Fruit fly (Drosophila melanogaster) whole organism, pupa: Measurements from ENCODE around the gene CG15877.

Experiments used
- CG10348 ChIP-seq: fragments of 200-800 bp; sonication (Bioruptor generic); IDR thresholded peaks from 2 replicates; pipeline ENCODE4 v1.3.6; 2022; ENCODE audit warnings: missing biosample characterization, missing genetic modification characterization
- CG12605 ChIP-seq: fragments of 200-800 bp; sonication (Bioruptor generic); IDR thresholded peaks from 2 replicates; pipeline ENCODE4 v1.3.6; 2022; ENCODE audit warnings: missing biosample characterization, missing genetic modification characterization
- CG13204 ChIP-seq: fragments of 200-800 bp; sonication (Bioruptor generic); optimal IDR thresholded peaks from 2 replicates; lab custom pipeline; 2018; ENCODE audit warnings: missing biosample characterization, mild to moderate bottlenecking, missing genetic modification characterization, moderate library complexity
- CG14655 ChIP-seq: fragments of 200-800 bp; sonication (Bioruptor generic); optimal IDR thresholded peaks from 3 replicates; lab custom pipeline; 2017; ENCODE audit warnings: mild to moderate bottlenecking, missing biosample characterization, missing genetic modification reagents, missing genetic modification characterization
- CG15710 ChIP-seq: fragments of 200-800 bp; sonication (Bioruptor generic); optimal IDR thresholded peaks from 2 replicates; lab custom pipeline; 2018; ENCODE audit warnings: missing biosample characterization, mild to moderate bottlenecking, missing genetic modification characterization, moderate library complexity
- CG17806 ChIP-seq: fragments of 200-800 bp; sonication (Bioruptor generic); optimal IDR thresholded peaks from 2 replicates; lab custom pipeline; 2018; ENCODE audit warnings: missing biosample characterization, mild to moderate bottlenecking, missing genetic modification characterization, moderate library complexity
- CG32121 ChIP-seq: fragments of 200-800 bp; sonication (Bioruptor generic); IDR thresholded peaks from 2 replicates; pipeline ENCODE4 v1.3.6; 2022; ENCODE audit warnings: missing biosample characterization, missing genetic modification characterization
- CG34367 ChIP-seq: fragments of 200-800 bp; sonication (Bioruptor generic); optimal IDR thresholded peaks from 2 replicates; lab custom pipeline; 2018; ENCODE audit warnings: missing biosample characterization, mild to moderate bottlenecking, missing genetic modification characterization
- CG4496 ChIP-seq: fragments of 200-800 bp; sonication (Bioruptor generic); IDR thresholded peaks from 3 replicates; pipeline ENCODE4 v1.3.6; 2022; ENCODE audit warnings: missing biosample characterization, missing genetic modification characterization
- CG8159 ChIP-seq: fragments of 200-800 bp; sonication (Bioruptor generic); optimal IDR thresholded peaks from 3 replicates; lab custom pipeline; 2018; ENCODE audit warnings: missing biosample characterization, mild to moderate bottlenecking, missing genetic modification characterization, moderate library complexity
- CG8301 ChIP-seq: fragments of 200-800 bp; sonication (Bioruptor generic); optimal IDR thresholded peaks from 2 replicates; lab custom pipeline; 2018; ENCODE audit warnings: missing biosample characterization, mild to moderate bottlenecking, missing genetic modification characterization
- CG9948 ChIP-seq: fragments of 200-800 bp; sonication (Bioruptor generic); optimal IDR thresholded peaks from 2 replicates; lab custom pipeline; 2018; ENCODE audit warnings: missing biosample characterization, mild to moderate bottlenecking, missing genetic modification characterization, moderate library complexity
- D1 ChIP-seq: fragments of 200-800 bp; sonication (Bioruptor generic); optimal IDR thresholded peaks from 2 replicates; lab custom pipeline; 2018; ENCODE audit warnings: missing biosample characterization, mild to moderate bottlenecking, missing genetic modification characterization, moderate library complexity
- EcR ChIP-seq: fragments of 200-800 bp; sonication (Bioruptor generic); optimal IDR thresholded peaks from 3 replicates; lab custom pipeline; 2019; ENCODE audit warnings: missing biosample characterization, missing genetic modification characterization, mild to moderate bottlenecking, moderate library complexity, missing genetic modification reagents
- Ets98B ChIP-seq: fragments of 200-800 bp; sonication (Bioruptor generic); IDR thresholded peaks from 2 replicates; pipeline ENCODE4 v1.3.6; 2022; ENCODE audit warnings: missing biosample characterization, missing genetic modification characterization
- Pif1A ChIP-seq: fragments of 200-800 bp; sonication (Bioruptor generic); optimal IDR thresholded peaks from 3 replicates; lab custom pipeline; 2016; ENCODE audit warnings: missing biosample characterization, missing genetic modification characterization
- Pif1B ChIP-seq: fragments of 200-800 bp; sonication (Bioruptor generic); optimal IDR thresholded peaks from 3 replicates; lab custom pipeline; 2016; ENCODE audit warnings: missing biosample characterization, missing genetic modification characterization
- Snoo ChIP-seq: fragments of 200-800 bp; sonication (Bioruptor generic); optimal IDR thresholded peaks from 3 replicates; lab custom pipeline; 2017; ENCODE audit warnings: missing biosample characterization, mild to moderate bottlenecking, missing genetic modification characterization, inconsistent platforms
- fd96Ca ChIP-seq: fragments of 200-800 bp; sonication (Bioruptor generic); IDR thresholded peaks from 3 replicates; pipeline ENCODE4 v1.3.6; 2022; ENCODE audit warnings: missing biosample characterization, missing genetic modification characterization
- gl ChIP-seq: fragments of 200-800 bp; sonication (Bioruptor generic); optimal IDR thresholded peaks from 2 replicates; lab custom pipeline; 2018; ENCODE audit warnings: missing biosample characterization, mild to moderate bottlenecking, missing genetic modification characterization
- rn ChIP-seq: fragments of 200-800 bp; sonication (Bioruptor generic); IDR thresholded peaks from 2 replicates; pipeline ENCODE4 v1.3.6; 2022; ENCODE audit warnings: missing biosample characterization, missing genetic modification characterization

CG15877 gene

DNA sequence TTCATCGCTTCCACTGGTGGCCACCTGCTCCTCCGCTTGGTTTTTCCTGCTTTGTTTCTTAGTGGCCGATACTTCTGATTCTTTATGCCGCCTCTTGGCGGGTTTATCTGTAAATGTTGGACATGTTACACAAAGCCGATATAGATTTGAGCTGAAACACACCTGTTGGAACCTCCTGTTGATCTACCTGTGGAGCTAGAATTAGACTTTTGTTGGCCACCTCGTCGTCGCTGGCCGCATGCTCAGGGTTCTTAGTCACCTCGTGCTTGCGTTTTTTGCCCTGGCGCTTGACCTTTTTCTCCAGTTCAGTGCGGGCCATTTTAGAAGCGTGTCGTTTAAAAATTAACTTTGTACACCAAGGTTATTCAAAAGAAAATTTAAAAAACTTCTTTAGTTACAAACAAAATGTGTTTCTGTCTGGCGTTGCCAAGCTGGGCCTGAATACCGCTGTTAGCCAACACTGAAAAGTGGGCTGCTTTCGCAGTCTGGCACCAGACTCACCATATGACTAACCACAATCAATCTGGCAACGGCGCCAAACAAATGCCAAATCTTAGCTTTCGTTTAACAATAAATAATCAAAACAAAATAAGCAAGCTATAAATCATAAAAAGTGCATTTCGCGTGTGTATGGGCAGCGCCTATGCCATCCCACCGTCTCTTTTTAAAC, at the start of gene CG15877, which contains the start of gene Svil:
TSS of gene CG15877 (minus strand) at position 443 of the 670 bp plus-strand sequence.
TSS of gene Svil (plus strand) at position 542 of the 670 bp plus-strand sequence.
- TF ChIP-seq Snoo (tag; lab: Kevin White, UChicago) (peak; percentile 3), CG34367 (no peak), CG13204 (GFP tag; lab: Kevin White, UChicago) (no peak), CG32121 (GFP tag; lab: Robert Waterston, UW) (no peak), CG8159 (tag; lab: Kevin White, UChicago) (no peak), CG8301 (tag; lab: Kevin White, UChicago) (no peak), CG12605 (peak; percentile 70), CG14655 (GFP tag; lab: Kevin White, UChicago) (no peak)

DNA sequence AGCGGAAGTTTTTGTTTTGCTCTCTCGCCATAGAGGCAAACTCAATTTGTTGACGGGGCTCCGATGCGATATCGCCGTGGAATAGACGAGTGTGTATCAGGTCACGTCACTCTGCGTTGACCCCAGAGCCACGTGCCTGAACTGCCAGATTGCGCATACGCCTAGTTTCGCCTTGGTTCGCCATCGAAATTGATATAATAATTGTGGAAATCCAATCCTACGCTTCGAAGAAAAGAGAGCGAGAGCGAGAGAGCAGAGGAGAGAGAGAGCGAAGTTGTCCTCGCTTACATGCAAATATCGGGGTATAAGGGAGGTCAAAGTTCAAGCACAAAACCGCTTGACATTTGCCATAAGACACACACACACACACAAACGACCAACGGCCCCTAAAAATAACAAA, 49.8 kb upstream of the CG15877 start:
- TF ChIP-seq CG13204 (GFP tag; lab: Kevin White, UChicago) (no peak), Snoo (tag; lab: Kevin White, UChicago) (no peak), CG32121 (GFP tag; lab: Robert Waterston, UW) (no peak), CG14655 (GFP tag; lab: Kevin White, UChicago) (no peak), D1 (tag; lab: Kevin White, UChicago) (no peak), fd96Ca (GFP tag; lab: Robert Waterston, UW) (no peak), gl (no peak), CG17806 (no peak), CG8159 (tag; lab: Kevin White, UChicago) (no peak), CG34367 (no peak), CG8301 (tag; lab: Kevin White, UChicago) (no peak), Pif1A (GFP tag; lab: Kevin White, UChicago) (no peak), Pif1B (no peak), rn (GFP tag; lab: Robert Waterston, UW) (no peak), CG9948 (no peak)
- TF ChIP-seq, all 21 proteins: peak for 0

- TF ChIP-seq CG17806 (peak; percentile 52), CG32121 (GFP tag; lab: Robert Waterston, UW) (no peak), CG13204 (GFP tag; lab: Kevin White, UChicago) (no peak), fd96Ca (GFP tag; lab: Robert Waterston, UW) (no peak), Pif1A (GFP tag; lab: Kevin White, UChicago) (peak; percentile 20), D1 (tag; lab: Kevin White, UChicago) (no peak), Pif1B (peak; percentile 50), CG34367 (peak; percentile 5), CG4496 (GFP tag; lab: Robert Waterston, UW) (no peak), CG14655 (GFP tag; lab: Kevin White, UChicago) (peak; percentile 60), CG9948 (no peak), rn (GFP tag; lab: Robert Waterston, UW) (no peak), CG8159 (tag; lab: Kevin White, UChicago) (peak; percentile 70), CG12605 (no peak), Ets98B (GFP tag; lab: Robert Waterston, UW) (no peak), CG8301 (tag; lab: Kevin White, UChicago) (peak; percentile 34), EcR (GFP tag; lab: Kevin White, UChicago) (peak; percentile 77), Snoo (tag; lab: Kevin White, UChicago) (no peak), CG15710 (tag; lab: Kevin White, UChicago) (peak; percentile 14), CG10348 (GFP tag; lab: Robert Waterston, UW) (no peak), gl (peak; percentile 18)
- TF ChIP-seq, all 21 proteins: peak for 10
These were observed 49.1 kb upstream of the CG15877 start for dm6 chr3L:2426407-2426951.

DNA sequence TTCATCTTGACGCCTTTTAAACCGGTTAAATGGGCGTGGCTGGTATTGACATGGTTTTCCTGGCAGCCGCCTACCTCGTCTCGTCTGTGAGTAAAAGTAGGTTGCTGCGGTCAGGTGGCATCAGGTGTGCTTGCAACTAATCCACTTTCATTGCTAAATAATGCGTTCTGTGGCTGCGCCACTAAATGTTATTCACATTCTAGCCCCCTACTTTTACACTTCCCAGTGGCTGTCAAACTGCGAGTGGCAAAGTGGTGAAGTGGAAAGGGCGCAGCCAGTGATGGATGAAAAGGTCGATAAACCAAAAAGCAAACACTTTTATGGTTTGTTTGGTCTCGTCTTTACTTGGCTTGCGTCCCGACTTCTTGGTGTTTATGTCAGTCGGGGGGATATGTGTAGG, 48.3 kb upstream of the CG15877 start:
- TF ChIP-seq EcR (GFP tag; lab: Kevin White, UChicago) (peak; percentile 8), CG9948 (no peak)

DNA sequence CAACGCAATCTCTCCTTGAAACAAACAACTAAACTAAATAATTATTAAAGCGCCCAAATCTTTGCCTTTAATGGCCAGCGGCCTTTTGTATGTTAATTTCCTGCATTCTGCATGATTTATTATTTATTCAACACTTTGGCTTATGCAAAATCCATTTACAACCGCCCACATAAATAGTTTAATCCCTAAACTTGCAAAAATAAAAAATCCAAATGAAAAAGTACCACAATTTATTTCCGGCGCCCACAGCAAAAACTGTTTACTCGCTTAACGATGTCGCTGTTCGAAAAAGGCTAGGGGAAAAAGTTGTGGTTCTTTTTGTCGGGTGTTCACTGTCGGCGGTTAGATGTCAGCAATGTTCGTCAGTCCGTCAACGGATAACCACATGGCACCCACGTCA, 46.7 kb upstream of the CG15877 start:
- TF ChIP-seq CG4496 (GFP tag; lab: Robert Waterston, UW) = peak; percentile 17; the same call in 1 of the 3 replicates
- no peak for TF ChIP-seq CG10348 (GFP tag; lab: Robert Waterston, UW)
- TF ChIP-seq, all 21 proteins: peak for 1

DNA sequence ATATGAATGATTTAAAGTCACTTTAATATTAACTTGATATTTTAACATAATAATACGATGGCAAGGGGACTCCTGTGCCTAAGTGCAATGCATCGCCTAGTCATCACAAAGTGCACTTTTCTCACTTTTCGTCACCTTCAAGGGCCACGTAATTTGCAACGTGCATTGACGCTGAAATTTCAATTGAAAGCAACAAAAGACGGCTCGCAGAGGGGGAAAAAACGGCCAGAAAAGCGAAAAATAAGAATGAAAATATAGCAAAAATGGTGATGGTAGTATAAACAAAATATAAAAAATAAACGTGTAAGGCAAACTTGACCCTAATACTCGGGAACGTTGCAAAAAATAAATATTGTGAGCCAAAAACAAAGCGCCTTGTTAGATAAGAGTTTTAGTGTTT, 46.2 kb upstream of the CG15877 start:
- TF ChIP-seq fd96Ca (GFP tag; lab: Robert Waterston, UW) (no peak), CG9948 (no peak), CG12605 (no peak), CG8159 (tag; lab: Kevin White, UChicago) (no peak), CG32121 (GFP tag; lab: Robert Waterston, UW) (no peak), CG34367 (no peak), D1 (tag; lab: Kevin White, UChicago) (no peak)

dm6 chr3L:2422763-2423162, 45.4 kb upstream of the CG15877 start:
- TF ChIP-seq CG13204 (GFP tag; lab: Kevin White, UChicago) (no peak), EcR (GFP tag; lab: Kevin White, UChicago) (no peak), Pif1A (GFP tag; lab: Kevin White, UChicago) (no peak), gl (no peak), CG14655 (GFP tag; lab: Kevin White, UChicago) (no peak)
- TF ChIP-seq, all 21 proteins: peak for 0
